Worm (Caenorhabditis elegans): Measurements from ENCODE around the gene F11C7.6.

ce11 chrX:17355462-17355861 is 45.9 kb upstream of the F11C7.6 start:
- TF ChIP-seq hlh-8 (tag; optimal IDR thresholded peaks at IDR 0.05): no peak
- no peak for TF ChIP-seq K09A11.1 (tag; optimal IDR thresholded peaks at IDR 0.05; ENCODE audit: insufficient read depth)
- no peak for TF ChIP-seq fkh-10 (GFP tag; optimal IDR thresholded peaks at IDR 0.05)
- no peak for TF ChIP-seq pha-4 (tag; optimal IDR thresholded peaks at IDR 0.05)
- TF ChIP-seq ceh-19 (GFP tag; optimal IDR thresholded peaks at IDR 0.05): no peak
